Worm (Caenorhabditis elegans): Measurements from ENCODE around the gene C18F10.2.

Gene C18F10.2

DNA sequence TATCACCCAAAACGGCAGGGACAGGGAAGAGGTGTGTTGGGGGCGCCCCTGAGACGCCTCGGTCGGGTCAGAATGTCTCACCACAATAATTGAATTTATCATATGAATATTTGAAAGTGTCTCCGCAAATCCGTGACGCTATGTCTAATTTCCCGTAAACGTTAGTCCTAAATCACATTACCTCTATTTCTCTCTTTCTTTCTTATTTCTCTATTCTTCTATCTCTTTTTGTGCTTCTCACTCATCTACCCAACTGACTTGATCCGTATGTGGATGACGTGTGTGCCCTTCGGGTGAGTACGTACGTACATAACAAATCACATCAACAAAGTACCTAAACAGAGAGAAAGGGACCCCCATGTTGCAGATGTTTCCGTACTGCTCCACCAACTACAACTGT, 44.4 kb downstream of the C18F10.2 start:
- TF ChIP-seq fkh-10 (GFP tag; optimal IDR thresholded peaks at IDR 0.05) (peak; percentile 96), nhr-77 (tag; optimal IDR thresholded peaks at IDR 0.05) (no peak)

DNA sequence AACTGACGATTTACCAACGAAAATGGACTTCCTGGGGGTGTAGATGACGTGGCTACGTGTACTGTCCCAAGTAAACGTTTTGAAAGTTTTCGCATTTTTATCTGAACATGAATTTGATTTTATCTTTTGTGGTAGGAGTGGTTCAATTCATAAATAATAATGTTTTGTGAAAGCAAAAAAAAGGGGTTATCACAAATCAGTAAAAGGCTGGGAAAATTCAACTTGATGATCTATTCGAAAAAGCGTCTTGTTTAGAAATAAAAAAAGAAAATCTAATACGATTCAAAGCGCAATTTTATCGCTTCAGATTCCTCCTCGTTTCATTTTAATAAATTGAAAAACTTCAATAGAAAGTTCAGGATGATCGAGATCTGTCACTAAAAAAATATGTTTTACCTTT, 51.2 kb downstream of the C18F10.2 start, which contains the start of gene C56G2.5:
Gene C56G2.5, minus strand, starts transcription at position 101 of the 400 bp plus-strand sequence.
- TF ChIP-seq hmg-11 (tag; optimal IDR thresholded peaks at IDR 0.05) (no peak), ztf-11 (tag; optimal IDR thresholded peaks at IDR 0.05) (no peak)
